Worm (Caenorhabditis elegans) whole organism, late embryonic: ENCODE data around the gene unc-68.

ENCODE experiments used
- F13H6.1 ChIP-seq: sonication (generic microtip); optimal IDR thresholded peaks from 2 replicates; lab custom pipeline; 2016; ENCODE audit warnings: missing genetic modification characterization, missing compliant biosample characterization
- K09A11.1 ChIP-seq: sonication (generic microtip); optimal IDR thresholded peaks from 2 replicates; lab custom pipeline; 2017; ENCODE audit warnings: antibody characterized with exemption, mild to moderate bottlenecking, missing genetic modification characterization, missing compliant biosample characterization; ENCODE audit not compliant: insufficient read depth
- T23F11.4 ChIP-seq: fragments of 200-800 bp; sonication (Bioruptor generic); optimal IDR thresholded peaks from 2 replicates; lab custom pipeline; 2018; ENCODE audit warnings: mild to moderate bottlenecking, missing genetic modification characterization, missing compliant biosample characterization
- ceh-18 ChIP-seq: sonication (generic microtip); optimal IDR thresholded peaks from 2 replicates; lab custom pipeline; 2016; ENCODE audit warnings: missing genetic modification characterization, missing compliant biosample characterization
- ceh-19 ChIP-seq: fragments of 200-800 bp; sonication (Bioruptor generic); optimal IDR thresholded peaks from 2 replicates; lab custom pipeline; 2018; ENCODE audit warnings: mild to moderate bottlenecking, missing genetic modification characterization, missing compliant biosample characterization
- dmd-4 ChIP-seq: sonication (generic microtip); optimal IDR thresholded peaks from 2 replicates; lab custom pipeline; 2016; ENCODE audit warnings: borderline replicate concordance, missing genetic modification characterization, missing compliant biosample characterization
- mec-3 ChIP-seq: sonication (generic microtip); optimal IDR thresholded peaks from 2 replicates; lab custom pipeline; 2016; ENCODE audit warnings: borderline replicate concordance, missing genetic modification characterization, missing compliant biosample characterization
- nhr-11 ChIP-seq: fragments of 150-350 bp; optimal IDR thresholded peaks from 2 replicates; lab custom pipeline; 2014; ENCODE audit warnings: missing biosample characterization, missing genetic modification characterization
- pag-3 ChIP-seq: sonication (generic microtip); optimal IDR thresholded peaks from 2 replicates; lab custom pipeline; 2016; ENCODE audit warnings: missing compliant biosample characterization, missing genetic modification characterization, borderline replicate concordance
- pha-4 ChIP-seq: fragments of 150-350 bp; optimal IDR thresholded peaks from 2 replicates; lab custom pipeline; 2018; ENCODE audit warnings: missing biosample characterization, missing genetic modification reagents, missing genetic modification characterization
- pqm-1 ChIP-seq: sonication (generic microtip); optimal IDR thresholded peaks from 2 replicates; lab custom pipeline; 2016; ENCODE audit warnings: missing genetic modification characterization, missing compliant biosample characterization

DNA sequence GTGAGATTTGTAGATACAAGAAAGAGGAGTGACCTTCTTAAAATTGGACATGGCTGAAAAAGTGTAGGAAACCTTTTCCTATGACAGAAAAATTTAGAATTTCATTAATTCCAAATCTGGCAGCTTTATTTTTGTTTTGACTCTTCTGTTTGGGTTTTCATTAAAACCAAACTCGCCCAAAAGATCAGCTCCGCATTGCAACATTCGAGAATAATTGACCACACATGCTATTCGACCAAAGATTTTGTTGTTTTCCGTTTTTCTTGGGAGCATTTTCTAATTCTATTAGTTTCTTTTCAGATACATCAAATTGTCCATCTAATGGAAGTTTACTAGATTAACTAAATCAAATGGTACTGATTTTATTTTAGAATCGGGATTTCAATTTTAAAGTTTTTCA is 27.4 kb upstream of the unc-68 start, which contains the start of gene mec-1:
- TF ChIP-seq pha-4 (tag; lab: Kevin White, UChicago) (no peak), pag-3 (tag; lab: Kevin White, UChicago) (no peak), dmd-4 (tag; lab: Kevin White, UChicago) (no peak), K09A11.1 (tag; lab: Kevin White, UChicago) (no peak), ceh-19 (GFP tag; lab: Kevin White, UChicago) (no peak), F13H6.1 (tag; lab: Kevin White, UChicago) (no peak), pqm-1 (tag; lab: Kevin White, UChicago) (no peak), mec-3 (tag; lab: Kevin White, UChicago) (no peak), ceh-18 (no peak), T23F11.4 (GFP tag; lab: Kevin White, UChicago) (no peak), nhr-11 (tag; lab: Kevin White, UChicago) (no peak)
